Worm (Caenorhabditis elegans) whole organism, midembryonic: ENCODE data around the gene col-126.

ENCODE experiments used
- flt-1 ChIP-seq: fragments of 200-800 bp; sonication (Bioruptor generic); IDR thresholded peaks from 2 replicates; pipeline ENCODE4 v1.3.6; 2022; ENCODE audit warnings: missing genetic modification characterization, missing compliant biosample characterization
- ref-1 ChIP-seq: fragments of 200-800 bp; sonication (Bioruptor generic); conservative IDR thresholded peaks from 2 replicates; pipeline ENCODE4 v1.3.6; 2022; ENCODE audit warnings: missing genetic modification reagents, missing genetic modification characterization, missing compliant biosample characterization
- ztf-29 ChIP-seq: fragments of 200-800 bp; sonication (Bioruptor generic); IDR thresholded peaks from 2 replicates; pipeline ENCODE4 v1.3.6; 2022; ENCODE audit warnings: missing genetic modification reagents, missing genetic modification characterization, missing compliant biosample characterization

ce11 chrIV:11304970-11305369 is 41.8 kb downstream of the col-126 start:
- no peak for TF ChIP-seq ref-1 (GFP tag; lab: Robert Waterston, UW)
- TF ChIP-seq ztf-29 (GFP tag; lab: Robert Waterston, UW), result no peak
- TF ChIP-seq flt-1, result no peak
